Worm (Caenorhabditis elegans): ENCODE results near the gene sut-2.

The sut-2 gene

DNA sequence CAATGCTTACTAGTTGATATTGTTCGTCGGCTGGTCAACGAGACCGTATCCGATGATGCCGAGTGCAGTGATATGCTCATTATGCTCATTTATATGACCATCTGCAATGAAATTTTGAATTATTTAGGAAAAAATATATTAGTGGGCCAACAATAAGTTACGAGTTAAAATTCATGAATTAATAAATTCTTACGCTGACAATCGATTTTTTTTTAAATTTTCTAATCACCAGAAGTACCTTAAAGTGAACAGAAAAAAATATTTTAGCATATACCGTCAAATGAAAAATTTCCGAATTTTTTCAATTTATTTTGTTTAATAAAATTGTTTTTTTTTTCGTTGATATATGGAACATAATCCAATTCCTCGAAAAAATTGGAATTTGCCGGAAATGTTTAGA lies 20.7 kb downstream of the sut-2 start, which contains the start of gene sos-1:
TSS of gene sos-1 (minus strand) at position 101 of the 400 bp plus-strand sequence.
- TF ChIP-seq sea-2 (GFP tag; optimal IDR thresholded peaks at IDR 0.05) (no peak), lin-15B (tag; optimal IDR thresholded peaks at IDR 0.05) (no peak), ceh-82 (tag; optimal IDR thresholded peaks at IDR 0.05) (no peak), mml-1 (tag; optimal IDR thresholded peaks at IDR 0.05) (no peak), jun-1 (tag; optimal IDR thresholded peaks at IDR 0.05) (no peak), egl-5 (tag; optimal IDR thresholded peaks at IDR 0.05) (no peak), eor-1 (tag; optimal IDR thresholded peaks at IDR 0.05) (no peak), nhr-12 (tag; optimal IDR thresholded peaks at IDR 0.05) (no peak), unc-62 (GFP tag; optimal IDR thresholded peaks at IDR 0.05) (no peak), zag-1 (tag; optimal IDR thresholded peaks at IDR 0.05) (no peak)

DNA sequence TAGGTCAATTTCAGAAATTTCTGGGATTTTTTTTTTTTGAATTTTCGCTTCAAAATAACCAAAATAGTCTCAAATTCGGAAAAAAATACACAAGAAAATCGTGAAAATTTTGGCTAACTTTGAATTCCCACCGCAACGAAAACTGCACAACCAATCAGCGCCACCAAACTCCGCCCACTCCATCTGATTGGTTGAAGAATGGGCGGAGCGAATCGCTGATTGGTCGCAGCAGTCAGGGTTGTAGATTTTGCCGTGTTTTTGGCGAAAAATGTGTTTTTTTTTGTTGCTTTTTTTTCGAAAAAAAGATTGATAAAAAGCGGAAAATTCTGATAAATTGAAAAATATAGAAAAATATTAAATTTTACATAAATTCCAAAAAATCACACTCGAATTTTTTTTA lies 23.0 kb downstream of the sut-2 start:
- TF ChIP-seq eor-1 (tag; optimal IDR thresholded peaks at IDR 0.05), result no peak
- TF ChIP-seq nfya-1 (tag; optimal IDR thresholded peaks at IDR 0.05; ENCODE audit: insufficient read depth), result peak; percentile 90
- TF ChIP-seq ztf-4 (tag; optimal IDR thresholded peaks at IDR 0.05), result no peak
- TF ChIP-seq ztf-11 (tag; optimal IDR thresholded peaks at IDR 0.05), result no peak

DNA sequence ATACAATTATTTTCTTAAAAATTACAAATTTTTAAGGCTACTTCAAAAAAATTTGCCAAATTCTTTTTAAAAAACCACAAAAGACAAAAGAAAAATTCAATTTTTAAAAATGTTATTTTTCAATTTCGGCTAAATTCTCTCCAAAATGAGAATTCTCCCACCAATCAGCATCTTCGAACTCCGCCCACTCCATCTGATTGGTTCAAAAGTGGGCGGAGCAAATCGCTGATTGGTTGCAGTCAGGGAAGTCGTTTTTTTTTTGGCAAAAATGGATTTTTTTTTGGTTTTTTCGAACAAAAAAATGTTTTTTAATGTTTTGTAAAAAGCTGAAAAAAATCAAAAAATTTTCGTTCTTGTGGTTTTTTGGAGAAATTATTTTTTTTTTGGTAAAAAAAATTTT lies 30.0 kb downstream of the sut-2 start:
- TF ChIP-seq ceh-82 (tag; optimal IDR thresholded peaks at IDR 0.05), result no peak
- peak; percentile 99 for TF ChIP-seq nfya-1 (tag; optimal IDR thresholded peaks at IDR 0.05; ENCODE audit: insufficient read depth)
- no peak for TF ChIP-seq nhr-28 (tag; optimal IDR thresholded peaks at IDR 0.05)

DNA sequence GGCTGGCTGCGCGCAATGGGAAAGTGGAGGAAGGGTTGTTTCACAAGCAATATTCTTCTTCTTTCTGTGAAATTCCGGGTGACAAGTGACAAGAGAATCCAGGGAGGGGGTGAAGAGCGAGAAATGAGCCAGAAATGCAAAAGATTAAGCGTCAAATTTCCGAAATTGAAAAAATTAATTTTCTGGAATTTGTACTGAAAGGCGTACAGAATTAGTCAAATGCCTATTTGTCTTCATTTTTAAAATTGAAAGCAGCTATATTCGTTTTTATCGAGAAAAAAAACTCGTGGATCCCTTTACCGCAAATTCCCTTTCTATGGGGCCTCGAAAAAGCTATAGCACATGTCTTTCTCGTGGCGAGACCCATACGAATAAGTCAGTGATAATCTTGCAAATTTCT lies 34.1 kb downstream of the sut-2 start:
- TF ChIP-seq ZK546.5 (tag; optimal IDR thresholded peaks at IDR 0.05) (no peak), aly-2 (tag; optimal IDR thresholded peaks at IDR 0.05) (no peak), sea-2 (GFP tag; optimal IDR thresholded peaks at IDR 0.05) (no peak), elt-2 (tag; optimal IDR thresholded peaks at IDR 0.05) (no peak), fos-1 (tag; optimal IDR thresholded peaks at IDR 0.05) (no peak), lin-39 (tag; optimal IDR thresholded peaks at IDR 0.05) (no peak), mml-1 (tag; optimal IDR thresholded peaks at IDR 0.05) (no peak), skn-1 (tag; optimal IDR thresholded peaks at IDR 0.05) (no peak), egl-5 (tag; optimal IDR thresholded peaks at IDR 0.05) (no peak), lin-15B (tag; optimal IDR thresholded peaks at IDR 0.05) (no peak), ceh-9 (tag; optimal IDR thresholded peaks at IDR 0.05) (no peak), R02D3.7 (tag; optimal IDR thresholded peaks at IDR 0.05) (no peak), jun-1 (tag; optimal IDR thresholded peaks at IDR 0.05) (no peak), ceh-16 (tag; optimal IDR thresholded peaks at IDR 0.05) (no peak), daf-12 (tag; optimal IDR thresholded peaks at IDR 0.05) (no peak), zag-1 (tag; optimal IDR thresholded peaks at IDR 0.05) (no peak), fkh-2 (tag; optimal IDR thresholded peaks at IDR 0.05) (no peak), elt-1 (tag; optimal IDR thresholded peaks at IDR 0.05) (no peak), hmg-11 (tag; optimal IDR thresholded peaks at IDR 0.05) (no peak), eor-1 (tag; optimal IDR thresholded peaks at IDR 0.05) (no peak)

DNA sequence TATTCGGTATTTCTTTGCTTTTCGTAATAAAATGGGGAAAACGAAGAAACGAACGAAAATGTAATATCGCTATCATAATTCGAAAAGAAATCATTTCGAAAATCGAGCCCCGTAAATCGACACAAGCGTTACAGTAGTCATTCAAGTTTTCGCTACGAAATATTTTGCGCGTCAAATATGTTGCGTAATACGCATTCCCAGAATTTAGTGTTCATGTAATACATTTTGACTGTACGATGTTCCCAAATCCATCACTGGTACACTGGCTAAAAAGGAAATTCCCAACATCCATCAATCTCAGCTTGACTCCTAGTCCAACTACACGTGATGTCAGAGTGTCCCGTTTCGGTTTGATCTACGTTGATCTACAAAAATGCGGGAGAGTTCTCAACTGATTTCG lies 41.9 kb downstream of the sut-2 start:
- TF ChIP-seq nhr-77 (tag; optimal IDR thresholded peaks at IDR 0.05) (no peak), elt-2 (tag; optimal IDR thresholded peaks at IDR 0.05) (no peak), nhr-28 (tag; optimal IDR thresholded peaks at IDR 0.05) (no peak), fkh-2 (tag; optimal IDR thresholded peaks at IDR 0.05) (no peak), nhr-43 (tag; optimal IDR thresholded peaks at IDR 0.05; ENCODE audit: poor library complexity, severe bottlenecking) (no peak), hmg-11 (tag; optimal IDR thresholded peaks at IDR 0.05) (no peak), nhr-11 (tag; optimal IDR thresholded peaks at IDR 0.05) (no peak), egl-5 (tag; optimal IDR thresholded peaks at IDR 0.05) (no peak), aly-2 (tag; optimal IDR thresholded peaks at IDR 0.05) (no peak), pha-4 (tag; optimal IDR thresholded peaks at IDR 0.05) (no peak), mdl-1 (tag; optimal IDR thresholded peaks at IDR 0.05) (no peak), fkh-10 (GFP tag; optimal IDR thresholded peaks at IDR 0.05) (no peak), R02D3.7 (tag; optimal IDR thresholded peaks at IDR 0.05) (no peak), ceh-28 (tag; optimal IDR thresholded peaks at IDR 0.05) (no peak), nhr-76 (tag; optimal IDR thresholded peaks at IDR 0.05) (no peak), nhr-23 (tag; optimal IDR thresholded peaks at IDR 0.05) (no peak), ZK546.5 (tag; optimal IDR thresholded peaks at IDR 0.05) (no peak)

Measured in whole organism, L3 larva.